Worm (Caenorhabditis elegans): ENCODE measurements around the gene sphk-1.

sphk-1 gene

ce11 chrII:8731736-8732229 lies 30.3 kb upstream of the sphk-1 start:
- TF ChIP-seq snpc-3.4 (tag; optimal IDR thresholded peaks at IDR 0.05), result no peak
- TF ChIP-seq akir-1 (GFP tag; optimal IDR thresholded peaks at IDR 0.05), result no peak
- TF ChIP-seq ztf-3 (GFP tag; optimal IDR thresholded peaks at IDR 0.05), result no peak
- no peak for TF ChIP-seq nhr-120 (GFP tag; IDR thresholded peaks at IDR 0.05)
- no peak for TF ChIP-seq D2030.7 (GFP tag; IDR thresholded peaks at IDR 0.05)
- no peak for TF ChIP-seq tbp1 (GFP tag; optimal IDR thresholded peaks at IDR 0.05)
- TF ChIP-seq egrh-3 (GFP tag; IDR thresholded peaks at IDR 0.05), result no peak
- no peak for TF ChIP-seq mel-28 (tag; optimal IDR thresholded peaks at IDR 0.05; ENCODE audit: borderline replicate concordance)
- TF ChIP-seq die-1 (tag; optimal IDR thresholded peaks at IDR 0.05), result no peak
- no peak for TF ChIP-seq Y53F4B.3 (GFP tag; IDR thresholded peaks at IDR 0.05)
- no peak for TF ChIP-seq dpl-1 (GFP tag; optimal IDR thresholded peaks at IDR 0.05)

- TF ChIP-seq madf-6 (GFP tag; IDR thresholded peaks at IDR 0.05) (no peak), F22D6.2 (tag; optimal IDR thresholded peaks at IDR 0.05) (no peak), ama-1 (optimal IDR thresholded peaks at IDR 0.05) (no peak), ama-1 (GFP tag; optimal IDR thresholded peaks at IDR 0.05) (no peak), xnd-1 (tag; optimal IDR thresholded peaks at IDR 0.05) (no peak), atf-7 (tag; optimal IDR thresholded peaks at IDR 0.05) (no peak), F55B11.4 (tag; optimal IDR thresholded peaks at IDR 0.05; ENCODE audit: borderline replicate concordance, insufficient read depth) (no peak), akir-1 (GFP tag; optimal IDR thresholded peaks at IDR 0.05) (no peak), egl-44 (GFP tag; IDR thresholded peaks at IDR 0.05) (no peak), hlh-12 (tag; optimal IDR thresholded peaks at IDR 0.05) (no peak), him-1 (tag; optimal IDR thresholded peaks at IDR 0.05) (no peak), nfyb-1 (GFP tag; IDR thresholded peaks at IDR 0.05) (no peak), nfya-2 (GFP tag; IDR thresholded peaks at IDR 0.05) (no peak), rec-8 (tag; optimal IDR thresholded peaks at IDR 0.05) (no peak)
Measured at ce11 chrII:8730960-8731693, 29.7 kb upstream of the sphk-1 start.

DNA sequence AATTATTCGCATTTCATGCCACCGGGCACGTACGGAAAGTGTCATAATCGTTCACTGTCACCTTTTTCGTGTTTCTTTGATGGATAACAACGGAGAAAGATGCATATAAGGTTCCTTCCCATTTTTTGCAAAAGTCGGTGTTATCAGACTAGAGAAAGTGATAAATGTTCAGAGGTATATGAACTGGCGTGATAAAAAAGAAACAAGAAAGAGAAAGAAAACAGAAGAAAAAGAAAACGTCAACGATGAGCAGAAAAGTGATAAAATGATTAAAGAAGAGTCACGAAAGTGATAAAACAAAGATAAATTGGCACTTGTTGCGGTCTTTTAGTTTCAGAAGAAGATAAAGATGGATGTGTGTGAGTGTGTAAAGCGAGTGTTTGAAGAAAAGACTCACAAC lies 28.8 kb upstream of the sphk-1 start:
- TF ChIP-seq athp-1 (tag; optimal IDR thresholded peaks at IDR 0.05), result no peak
- TF ChIP-seq ets-4 (GFP tag; optimal IDR thresholded peaks at IDR 0.05), result no peak
- TF ChIP-seq zfh-2 (GFP tag; conservative IDR thresholded peaks at IDR 0.05), result no peak
- no peak for TF ChIP-seq chd-7 (tag; optimal IDR thresholded peaks at IDR 0.05)
- TF ChIP-seq F33H1.4 (GFP tag; IDR thresholded peaks at IDR 0.05), result no peak
- TF ChIP-seq F22D6.2 (tag; optimal IDR thresholded peaks at IDR 0.05), result no peak
- TF ChIP-seq lin-54 (GFP tag; optimal IDR thresholded peaks at IDR 0.05), result no peak
- TF ChIP-seq K12H6.12 (tag; optimal IDR thresholded peaks at IDR 0.05), result no peak
- TF ChIP-seq ama-1 (optimal IDR thresholded peaks at IDR 0.05), result no peak
- no peak for TF ChIP-seq ama-1 (GFP tag; optimal IDR thresholded peaks at IDR 0.05)
- no peak for TF ChIP-seq madf-10 (tag; optimal IDR thresholded peaks at IDR 0.05)
- no peak for TF ChIP-seq pbrm-1 (GFP tag; IDR thresholded peaks at IDR 0.05)
- no peak for TF ChIP-seq nhr-27 (tag; optimal IDR thresholded peaks at IDR 0.05)
- TF ChIP-seq dox-1 (GFP tag; IDR thresholded peaks at IDR 0.05), result no peak
- no peak for TF ChIP-seq let-526 (GFP tag; IDR thresholded peaks at IDR 0.05)
- no peak for TF ChIP-seq egrh-3 (GFP tag; IDR thresholded peaks at IDR 0.05)
- TF ChIP-seq madf-8 (GFP tag; conservative IDR thresholded peaks at IDR 0.05), result no peak
- no peak for TF ChIP-seq F52B5.7 (tag; optimal IDR thresholded peaks at IDR 0.05)
- TF ChIP-seq sdz-38 (tag; optimal IDR thresholded peaks at IDR 0.05), result no peak
- no peak for TF ChIP-seq cebp-2 (GFP tag; IDR thresholded peaks at IDR 0.05)
